Fruit fly (Drosophila melanogaster): ENCODE results near the gene gro.

dm6 chr3R:26011542-26011941, 30.0 kb upstream of the gro start:
- no peak for TF ChIP-seq Mnt (GFP tag; optimal IDR thresholded peaks at IDR 0.05)
- no peak for TF ChIP-seq Hr96 (GFP tag; optimal IDR thresholded peaks at IDR 0.05)
- no peak for TF ChIP-seq CG1620 (GFP tag; optimal IDR thresholded peaks at IDR 0.05)
- no peak for TF ChIP-seq CG7101 (tag; optimal IDR thresholded peaks at IDR 0.05)
- TF ChIP-seq pad (GFP tag; optimal IDR thresholded peaks at IDR 0.05): no peak
- TF ChIP-seq CG14711 (tag; optimal IDR thresholded peaks at IDR 0.05): no peak
- no peak for TF ChIP-seq kay (GFP tag; ENCODE audit: borderline replicate concordance)
- no peak for TF ChIP-seq ovo (GFP tag; optimal IDR thresholded peaks at IDR 0.05)
- TF ChIP-seq CG7045 (GFP tag; optimal IDR thresholded peaks at IDR 0.05): no peak
- no peak for TF ChIP-seq CG5204 (GFP tag; optimal IDR thresholded peaks at IDR 0.05)
- no peak for TF ChIP-seq tj (GFP tag; optimal IDR thresholded peaks at IDR 0.05)
- TF ChIP-seq CG12768 (GFP tag; optimal IDR thresholded peaks at IDR 0.05): no peak
- TF ChIP-seq Clk (GFP tag; optimal IDR thresholded peaks at IDR 0.05): no peak
- TF ChIP-seq cnc (optimal IDR thresholded peaks at IDR 0.05): no peak

All from whole organism, adult.